Worm (Caenorhabditis elegans): ENCODE data around the gene abu-4.

DNA sequence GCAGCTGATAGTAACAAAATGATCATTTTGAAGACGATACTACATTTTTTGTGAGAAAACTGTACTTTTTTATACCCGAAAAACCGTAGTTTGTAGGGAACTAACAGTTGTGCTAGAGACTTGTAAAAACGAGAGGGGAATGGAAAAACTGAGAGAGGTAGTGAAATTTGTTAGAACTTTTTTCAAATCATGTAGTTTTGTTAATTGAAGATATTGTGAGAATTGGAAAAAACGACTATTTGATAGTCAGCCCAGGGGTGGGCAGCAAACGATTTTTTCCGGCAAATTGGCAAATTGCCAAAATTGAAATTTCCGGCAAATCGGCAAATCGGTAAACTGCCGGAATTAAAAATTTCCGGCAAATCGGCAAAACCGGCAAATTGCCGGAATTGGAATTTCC lies 25.3 kb upstream of the abu-4 start, which contains the start of gene cyp-33C6:
- TF ChIP-seq nhr-12 (tag; optimal IDR thresholded peaks at IDR 0.05) (no peak), elt-2 (tag; optimal IDR thresholded peaks at IDR 0.05) (no peak), dpl-1 (GFP tag; optimal IDR thresholded peaks at IDR 0.05) (no peak), Y116A8C.19 (tag; optimal IDR thresholded peaks at IDR 0.05; ENCODE audit: borderline replicate concordance) (no peak), pqm-1 (tag; optimal IDR thresholded peaks at IDR 0.05) (no peak), C04F5.9 (tag; optimal IDR thresholded peaks at IDR 0.05) (no peak), ztf-4 (tag; optimal IDR thresholded peaks at IDR 0.05) (no peak), ztf-11 (tag; optimal IDR thresholded peaks at IDR 0.05) (no peak), nhr-19 (GFP tag; conservative IDR thresholded peaks at IDR 0.05) (no peak), unc-30 (tag; optimal IDR thresholded peaks at IDR 0.05) (no peak)

Data from whole organism, L1 larva.